Worm (Caenorhabditis elegans): ENCODE data around the gene scd-2.

ce11 chrV:6611058-6611457 is 22.0 kb upstream of the scd-2 start, which contains the start of gene gon-14:
- TF ChIP-seq flt-1 (GFP tag; IDR thresholded peaks at IDR 0.05) (no peak), hmg-4 (GFP tag; optimal IDR thresholded peaks at IDR 0.05) (no peak), ets-7 (tag; optimal IDR thresholded peaks at IDR 0.05) (no peak)

Data from whole organism, early embryonic.